Fruit fly (Drosophila melanogaster): Measurements from ENCODE around the gene CG31915.

Gene CG31915

DNA sequence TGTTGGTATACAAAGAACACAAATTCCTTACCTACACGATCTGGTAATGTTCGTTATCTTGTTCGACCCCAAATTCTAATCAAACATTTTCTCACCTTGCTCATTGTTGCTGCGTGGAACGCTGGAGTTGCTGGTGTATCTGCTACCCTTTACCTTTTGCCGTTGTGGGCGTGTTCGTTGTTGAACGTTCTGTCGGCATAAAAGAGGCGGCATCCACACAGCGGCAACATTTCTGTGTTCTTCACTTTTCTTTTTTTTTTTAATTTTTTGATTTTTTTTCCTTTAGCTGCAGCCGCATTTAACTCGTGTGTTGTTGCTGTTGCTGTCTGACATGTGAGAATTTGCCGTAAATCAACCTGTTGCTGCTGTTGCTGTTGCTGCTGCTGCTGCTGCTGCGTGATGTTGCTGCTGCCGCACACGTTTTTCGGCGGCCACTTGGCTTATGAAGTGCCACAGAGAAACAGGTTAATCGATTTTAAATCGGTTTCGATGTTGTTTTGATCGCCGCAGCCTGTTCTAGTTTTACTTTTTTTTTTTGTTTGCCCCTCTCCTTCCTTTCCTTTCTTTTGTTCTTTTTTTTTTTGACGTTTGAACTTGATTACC lies 38.1 kb upstream of the CG31915 start (continued):
- TF ChIP-seq lbe (GFP tag; optimal IDR thresholded peaks at IDR 0.05) (no peak), CG3163 (GFP tag; optimal IDR thresholded peaks at IDR 0.05) (no peak), CG3065 (GFP tag; optimal IDR thresholded peaks at IDR 0.05) (no peak), Ptx1 (GFP tag; IDR thresholded peaks at IDR 0.05) (0 out of 2 replicates have a peak, but pooled peaks have one; percentile 24), CG16779 (GFP tag; IDR thresholded peaks at IDR 0.05) (no peak), CG5245 (GFP tag; optimal IDR thresholded peaks at IDR 0.05) (no peak), jing (GFP tag; optimal IDR thresholded peaks at IDR 0.05) (no peak), CG32772 (GFP tag; IDR thresholded peaks at IDR 0.05) (peak; percentile 78), disco-r (GFP tag; optimal IDR thresholded peaks at IDR 0.05) (no peak), fu2 (GFP tag; optimal IDR thresholded peaks at IDR 0.05) (no peak), CG7372 (GFP tag; IDR thresholded peaks at IDR 0.05) (no peak), zen (tag; optimal IDR thresholded peaks at IDR 0.05) (no peak), phol (tag; optimal IDR thresholded peaks at IDR 0.05) (no peak), sr (GFP tag; IDR thresholded peaks at IDR 0.05) (no peak), CG15269 (tag; optimal IDR thresholded peaks at IDR 0.05) (no peak), h (optimal IDR thresholded peaks at IDR 0.05) (no peak), prd (optimal IDR thresholded peaks at IDR 0.05) (no peak), prd (GFP tag; IDR thresholded peaks at IDR 0.05) (peak; percentile 42; the same call in 2 of the 3 replicates), Dip2 (GFP tag; IDR thresholded peaks at IDR 0.05) (no peak), ERR (GFP tag; optimal IDR thresholded peaks at IDR 0.05) (no peak), Aef1 (GFP tag; IDR thresholded peaks at IDR 0.05) (no peak), CG10462 (GFP tag; optimal IDR thresholded peaks at IDR 0.05) (no peak), ab (GFP tag; optimal IDR thresholded peaks at IDR 0.05) (no peak), dan (GFP tag; IDR thresholded peaks at IDR 0.05) (no peak), Hr39 (optimal IDR thresholded peaks at IDR 0.05) (peak; percentile 40), YL-1 (GFP tag; optimal IDR thresholded peaks at IDR 0.05) (no peak), Dad (GFP tag; optimal IDR thresholded peaks at IDR 0.05) (no peak), br (optimal IDR thresholded peaks at IDR 0.05) (no peak), pan (optimal IDR thresholded peaks at IDR 0.05) (no peak), pan (GFP tag; optimal IDR thresholded peaks at IDR 0.05 in 1 of 2, IDR thresholded peaks at IDR 0.05 in 1 of 2) (peak in 1 of 2 experiments; percentile 46), CG34376 (GFP tag; optimal IDR thresholded peaks at IDR 0.05) (no peak), odd (GFP tag; optimal IDR thresholded peaks at IDR 0.05) (no peak), chinmo (GFP tag; IDR thresholded peaks at IDR 0.05; ENCODE audit: partially characterized antibody) (0 out of 4 replicates have a peak, but pooled peaks have one; percentile 15), exex (tag; optimal IDR thresholded peaks at IDR 0.05) (no peak), CG9215 (GFP tag; IDR thresholded peaks at IDR 0.05) (no peak), ato (GFP tag; IDR thresholded peaks at IDR 0.05; ENCODE audit: partially characterized antibody) (no peak), sens (GFP tag) (no peak), tna (GFP tag; IDR thresholded peaks at IDR 0.05; ENCODE audit: partially characterized antibody) (no peak), CG2678 (tag; optimal IDR thresholded peaks at IDR 0.05) (no peak), kah (GFP tag; optimal IDR thresholded peaks at IDR 0.05) (peak; percentile 74), CG11723 (GFP tag; optimal IDR thresholded peaks at IDR 0.05) (no peak), CG11504 (tag; optimal IDR thresholded peaks at IDR 0.05) (peak; percentile 8), mam (GFP tag; optimal IDR thresholded peaks at IDR 0.05) (no peak), nom (GFP tag; optimal IDR thresholded peaks at IDR 0.05) (peak; percentile 67), CG11456 (GFP tag; IDR thresholded peaks at IDR 0.05) (no peak), sd (tag; optimal IDR thresholded peaks at IDR 0.05) (no peak), Sox100B (GFP tag; optimal IDR thresholded peaks at IDR 0.05) (no peak), Six4 (GFP tag; optimal IDR thresholded peaks at IDR 0.05) (no peak), CG11398 (GFP tag; optimal IDR thresholded peaks at IDR 0.05) (no peak), CG13775 (GFP tag; optimal IDR thresholded peaks at IDR 0.05) (no peak), CG9932 (GFP tag; IDR thresholded peaks at IDR 0.05) (no peak), CG3838 (GFP tag; optimal IDR thresholded peaks at IDR 0.05) (no peak), CHES-1-like (GFP tag; optimal IDR thresholded peaks at IDR 0.05) (no peak)
